Fruit fly (Drosophila melanogaster) Kc167 (cell line): ENCODE measurements around the gene Ino80.

Experiments
- Myc ChIP-seq: fragments of >200 bp; optimal IDR thresholded peaks from 2 replicates; lab custom pipeline; 2017; ENCODE audit warnings: missing external identifiers
- h ChIP-seq: fragments of >200 bp; optimal IDR thresholded peaks from 3 replicates; lab custom pipeline; 2018; ENCODE audit warnings: missing external identifiers
- insv ChIP-seq: fragments of >200 bp; optimal IDR thresholded peaks from 3 replicates; lab custom pipeline; 2018; ENCODE audit warnings: missing external identifiers
- psq ChIP-seq: fragments of >200 bp; optimal IDR thresholded peaks from 2 replicates; lab custom pipeline; 2017; ENCODE audit warnings: missing external identifiers
- ttk ChIP-seq: sonication (Bioruptor generic); optimal IDR thresholded peaks from 2 replicates; lab custom pipeline; 2017; ENCODE audit warnings: missing external identifiers

- TF ChIP-seq ttk (lab: Kevin White, UChicago) (no peak), psq (no peak), h (lab: Kevin White, UChicago) (no peak), insv (no peak), Myc (lab: Kevin White, UChicago) (no peak)
Observed at dm6 chr3R:19345214-19345613, 57.7 kb downstream of the Ino80 start.
